Worm (Caenorhabditis elegans): ENCODE results near the gene mpk-2.
A peak's percentile ranks its signal among the peaks of the same experiment; 100 is the strongest.

mpk-2 gene

DNA sequence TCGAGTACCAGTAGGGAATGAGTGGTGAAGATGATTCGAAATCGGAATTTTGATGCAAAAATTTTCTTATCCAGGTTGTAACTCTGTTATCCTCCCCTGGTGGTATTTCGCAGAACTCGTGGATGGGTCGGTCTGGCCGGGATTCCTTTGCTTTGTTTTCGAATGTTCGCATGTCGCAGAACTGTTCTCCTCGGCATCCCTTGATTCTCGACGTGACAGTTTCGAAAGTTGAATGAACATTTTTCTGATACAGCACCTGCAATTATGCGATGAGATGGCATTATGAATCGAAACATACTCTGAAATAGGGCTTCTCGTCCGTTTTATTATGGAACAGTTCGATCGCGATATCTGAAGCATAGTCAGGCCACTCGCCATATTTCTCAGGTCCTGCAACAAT, 47.7 kb upstream of the mpk-2 start:
- no peak for TF ChIP-seq R02D3.7 (tag; optimal IDR thresholded peaks at IDR 0.05)
- TF ChIP-seq aly-2 (tag; optimal IDR thresholded peaks at IDR 0.05) = no peak
- TF ChIP-seq nhr-237 (tag; optimal IDR thresholded peaks at IDR 0.05) = no peak
- no peak for TF ChIP-seq zag-1 (tag; optimal IDR thresholded peaks at IDR 0.05)
- no peak for TF ChIP-seq unc-55 (GFP tag; optimal IDR thresholded peaks at IDR 0.05)
- no peak for TF ChIP-seq lin-13 (GFP tag; optimal IDR thresholded peaks at IDR 0.05)
- TF ChIP-seq sem-4 (tag; optimal IDR thresholded peaks at IDR 0.05) = no peak
- no peak for TF ChIP-seq nhr-77 (tag; optimal IDR thresholded peaks at IDR 0.05)
- TF ChIP-seq snpc-4 (tag; optimal IDR thresholded peaks at IDR 0.05) = no peak

ce11 chrII:5057315-5057714, 46.6 kb upstream of the mpk-2 start:
- TF ChIP-seq sma-3 (GFP tag; optimal IDR thresholded peaks at IDR 0.05) (peak; percentile 73), ztf-4 (tag; optimal IDR thresholded peaks at IDR 0.05) (no peak), aly-2 (tag; optimal IDR thresholded peaks at IDR 0.05) (no peak), nhr-11 (tag; optimal IDR thresholded peaks at IDR 0.05) (no peak), lin-39 (tag; optimal IDR thresholded peaks at IDR 0.05) (no peak), mdl-1 (tag; optimal IDR thresholded peaks at IDR 0.05) (peak in 1 of 2 experiments; percentile 8), lin-13 (GFP tag; optimal IDR thresholded peaks at IDR 0.05) (peak; percentile 31), fos-1 (tag; optimal IDR thresholded peaks at IDR 0.05) (peak; percentile 30), unc-39 (tag; optimal IDR thresholded peaks at IDR 0.05) (no peak), unc-62 (GFP tag; optimal IDR thresholded peaks at IDR 0.05) (no peak), R02D3.7 (tag; optimal IDR thresholded peaks at IDR 0.05) (no peak), crh-2 (tag; optimal IDR thresholded peaks at IDR 0.05) (peak; percentile 68), nhr-21 (tag; optimal IDR thresholded peaks at IDR 0.05) (peak; percentile 45), lin-11 (tag; optimal IDR thresholded peaks at IDR 0.05) (peak; percentile 44), C34F6.9 (tag; optimal IDR thresholded peaks at IDR 0.05) (peak; percentile 35), mbf-1 (tag; optimal IDR thresholded peaks at IDR 0.05) (no peak), lsy-2 (tag; optimal IDR thresholded peaks at IDR 0.05) (peak; percentile 63 to 81), nhr-129 (tag; optimal IDR thresholded peaks at IDR 0.05) (peak; percentile 61), ZK546.5 (tag; optimal IDR thresholded peaks at IDR 0.05) (no peak), nhr-10 (tag; optimal IDR thresholded peaks at IDR 0.05) (no peak), nhr-12 (tag; optimal IDR thresholded peaks at IDR 0.05) (no peak), skn-1 (tag; optimal IDR thresholded peaks at IDR 0.05) (no peak), nhr-237 (tag; optimal IDR thresholded peaks at IDR 0.05) (no peak), peb-1 (tag; optimal IDR thresholded peaks at IDR 0.05) (no peak), ztf-1 (GFP tag; conservative IDR thresholded peaks at IDR 0.05) (no peak), sma-9 (GFP tag; optimal IDR thresholded peaks at IDR 0.05) (peak; percentile 66), sma-9 (tag; optimal IDR thresholded peaks at IDR 0.05) (no peak), zag-1 (tag; optimal IDR thresholded peaks at IDR 0.05) (no peak), elt-3 (tag; optimal IDR thresholded peaks at IDR 0.05) (no peak), gmeb-1 (tag; optimal IDR thresholded peaks at IDR 0.05) (peak; percentile 62), unc-55 (GFP tag; optimal IDR thresholded peaks at IDR 0.05) (no peak), nhr-25 (tag; optimal IDR thresholded peaks at IDR 0.05) (peak; percentile 26), ztf-11 (tag; optimal IDR thresholded peaks at IDR 0.05) (no peak), sem-4 (tag; optimal IDR thresholded peaks at IDR 0.05) (peak; percentile 47), alr-1 (tag; optimal IDR thresholded peaks at IDR 0.05) (no peak), nhr-6 (tag; optimal IDR thresholded peaks at IDR 0.05) (no peak), snpc-4 (tag; optimal IDR thresholded peaks at IDR 0.05) (peak; percentile 98), nhr-77 (tag; optimal IDR thresholded peaks at IDR 0.05) (peak; percentile 24), ama-1 (optimal IDR thresholded peaks at IDR 0.05) (no peak), Y55F3AM.14 (GFP tag; optimal IDR thresholded peaks at IDR 0.05) (no peak), egl-27 (tag; optimal IDR thresholded peaks at IDR 0.05) (no peak), blmp-1 (tag; optimal IDR thresholded peaks at IDR 0.05; ENCODE audit: insufficient read depth) (no peak), mab-5 (tag; optimal IDR thresholded peaks at IDR 0.05) (no peak), ceh-82 (tag; optimal IDR thresholded peaks at IDR 0.05) (no peak), dmd-4 (tag; optimal IDR thresholded peaks at IDR 0.05) (no peak), nhr-23 (tag; optimal IDR thresholded peaks at IDR 0.05) (no peak), elt-1 (tag; optimal IDR thresholded peaks at IDR 0.05) (no peak), F13H6.1 (tag; optimal IDR thresholded peaks at IDR 0.05) (peak; percentile 71), ceh-16 (tag; optimal IDR thresholded peaks at IDR 0.05) (no peak)

Measured in whole organism, L2 larva.